Fruit fly (Drosophila melanogaster) whole organism, embryonic: Measurements from ENCODE around the gene kkv.

Experiments used
- Antp ChIP-seq: fragments of 200-800 bp; sonication (Bioruptor generic); optimal IDR thresholded peaks from 3 replicates; lab custom pipeline; 2016; ENCODE audit warnings: missing biosample characterization, missing genetic modification characterization
- Atf6 ChIP-seq: fragments of 200-800 bp; sonication (Bioruptor generic); IDR thresholded peaks from 2 replicates; pipeline ENCODE4 v1.3.6; 2022; ENCODE audit warnings: missing biosample characterization, missing genetic modification characterization
- CG10209 ChIP-seq: fragments of 200-800 bp; sonication (Bioruptor generic); optimal IDR thresholded peaks from 3 replicates; lab custom pipeline; 2017; ENCODE audit warnings: missing biosample characterization, mild to moderate bottlenecking, missing genetic modification characterization, missing genetic modification reagents
- CG10431 ChIP-seq: fragments of 200-800 bp; sonication (Bioruptor generic); optimal IDR thresholded peaks from 3 replicates; lab custom pipeline; 2018; ENCODE audit warnings: missing biosample characterization, mild to moderate bottlenecking, missing genetic modification characterization
- CG11695 ChIP-seq: fragments of 200-800 bp; sonication (Bioruptor generic); IDR thresholded peaks from 3 replicates; pipeline ENCODE4 v1.3.6; 2022; ENCODE audit warnings: missing biosample characterization, missing genetic modification characterization
- CG11723 ChIP-seq: fragments of 200-800 bp; sonication (Bioruptor generic); optimal IDR thresholded peaks from 2 replicates; lab custom pipeline; 2017; ENCODE audit warnings: missing biosample characterization, mild to moderate bottlenecking, missing genetic modification characterization
- CG14667 ChIP-seq: fragments of 200-800 bp; sonication (Bioruptor generic); IDR thresholded peaks from 2 replicates; pipeline ENCODE4 v1.3.6; 2022; ENCODE audit warnings: missing biosample characterization, missing genetic modification characterization
- CG15601 ChIP-seq: fragments of 200-800 bp; sonication (Bioruptor generic); optimal IDR thresholded peaks from 3 replicates; lab custom pipeline; 2019; ENCODE audit warnings: missing biosample characterization, mild to moderate bottlenecking, missing genetic modification characterization, moderate library complexity
- CG1602 ChIP-seq: fragments of 200-800 bp; sonication (Bioruptor generic); optimal IDR thresholded peaks from 3 replicates; lab custom pipeline; 2016; ENCODE audit warnings: missing biosample characterization, missing genetic modification characterization
- CG31441 ChIP-seq: fragments of 200-800 bp; sonication (Bioruptor generic); IDR thresholded peaks from 2 replicates; pipeline ENCODE4 v1.3.6; 2022; ENCODE audit warnings: missing biosample characterization, missing genetic modification characterization
- CG3281 ChIP-seq: fragments of 200-800 bp; sonication (Bioruptor generic); optimal IDR thresholded peaks from 3 replicates; lab custom pipeline; 2017; ENCODE audit warnings: missing biosample characterization, mild to moderate bottlenecking, missing genetic modification characterization
- CG34422 ChIP-seq: fragments of 200-800 bp; sonication (Bioruptor generic); IDR thresholded peaks from 3 replicates; pipeline ENCODE4 v1.3.6; 2022; ENCODE audit warnings: missing biosample characterization, missing genetic modification characterization
- CG4360 ChIP-seq: fragments of 200-800 bp; sonication (Bioruptor generic); IDR thresholded peaks from 2 replicates; pipeline ENCODE4 v1.3.6; 2022; ENCODE audit warnings: missing biosample characterization, missing genetic modification characterization
- CG4707 ChIP-seq: fragments of 200-800 bp; sonication (Bioruptor generic); optimal IDR thresholded peaks from 2 replicates; lab custom pipeline; 2018; ENCODE audit warnings: missing biosample characterization, mild to moderate bottlenecking, missing genetic modification characterization, moderate library complexity
- CG6654 ChIP-seq: fragments of 200-800 bp; sonication (Bioruptor generic); optimal IDR thresholded peaks from 2 replicates; lab custom pipeline; 2017; ENCODE audit warnings: missing biosample characterization, mild to moderate bottlenecking, missing genetic modification characterization
- CG6683 ChIP-seq: fragments of 200-800 bp; sonication (Bioruptor generic); optimal IDR thresholded peaks from 2 replicates; lab custom pipeline; 2017; ENCODE audit warnings: missing biosample characterization, mild to moderate bottlenecking, missing genetic modification characterization, missing genetic modification reagents
- CG6854 ChIP-seq: fragments of 200-800 bp; sonication (Bioruptor generic); optimal IDR thresholded peaks from 3 replicates; lab custom pipeline; 2017; ENCODE audit warnings: missing biosample characterization, mild to moderate bottlenecking, missing genetic modification characterization
- CG7963 ChIP-seq: fragments of 200-800 bp; sonication (Bioruptor generic); IDR thresholded peaks from 3 replicates; pipeline ENCODE4 v1.3.6; 2022; ENCODE audit warnings: missing biosample characterization, missing genetic modification characterization; ENCODE audit not compliant: partially characterized antibody
- CG8478 ChIP-seq: fragments of >200 bp; optimal IDR thresholded peaks from 2 replicates; lab custom pipeline; 2018
- CG8765 ChIP-seq: fragments of 200-800 bp; sonication (Bioruptor generic); IDR thresholded peaks from 2 replicates; pipeline ENCODE4 v1.3.6; 2022; ENCODE audit warnings: missing biosample characterization, missing genetic modification characterization
- CG9609 ChIP-seq: fragments of 200-800 bp; sonication (Bioruptor generic); optimal IDR thresholded peaks from 3 replicates; lab custom pipeline; 2016; ENCODE audit warnings: missing biosample characterization, missing genetic modification characterization
- CrebB ChIP-seq: fragments of 200-800 bp; sonication (Bioruptor generic); optimal IDR thresholded peaks from 3 replicates; lab custom pipeline; 2018; ENCODE audit warnings: missing biosample characterization, mild to moderate bottlenecking, missing genetic modification characterization
- Doc3 ChIP-seq: fragments of 200-800 bp; sonication (Bioruptor generic); IDR thresholded peaks from 3 replicates; pipeline ENCODE4 v1.3.6; 2022; ENCODE audit warnings: missing biosample characterization, missing genetic modification characterization; ENCODE audit not compliant: partially characterized antibody
- Ets97D ChIP-seq: fragments of 200-800 bp; sonication (Bioruptor generic); optimal IDR thresholded peaks from 3 replicates; lab custom pipeline; 2016; ENCODE audit warnings: missing biosample characterization, missing genetic modification characterization
- HLHmδ ChIP-seq: fragments of 200-800 bp; sonication (Bioruptor generic); optimal IDR thresholded peaks from 2 replicates; lab custom pipeline; 2018; ENCODE audit warnings: missing biosample characterization, mild to moderate bottlenecking, missing genetic modification characterization, moderate library complexity
- Hmr ChIP-seq: fragments of 200-800 bp; sonication (Bioruptor generic); optimal IDR thresholded peaks from 3 replicates; lab custom pipeline; 2017; ENCODE audit warnings: mild to moderate bottlenecking, missing biosample characterization, missing genetic modification reagents, missing genetic modification characterization
- Lim3 ChIP-seq: fragments of 200-800 bp; sonication (Bioruptor generic); IDR thresholded peaks from 2 replicates; pipeline ENCODE4 v1.3.6; 2022; ENCODE audit warnings: missing biosample characterization, missing genetic modification characterization
- MBD-R2 ChIP-seq: fragments of 200-800 bp; sonication (Bioruptor generic); IDR thresholded peaks from 2 replicates; pipeline ENCODE4 v1.3.6; 2022; ENCODE audit warnings: missing biosample characterization, missing genetic modification characterization
- Mad ChIP-seq: fragments of 200-800 bp; sonication (Bioruptor generic); optimal IDR thresholded peaks from 2 replicates; lab custom pipeline; 2016; ENCODE audit warnings: missing biosample characterization, missing genetic modification characterization
- Side ChIP-seq: fragments of 200-800 bp; sonication (Bioruptor generic); optimal IDR thresholded peaks from 2 replicates; lab custom pipeline; 2016; ENCODE audit warnings: missing biosample characterization, missing genetic modification characterization
- Spps ChIP-seq: fragments of 200-800 bp; sonication (Bioruptor generic); optimal IDR thresholded peaks from 2 replicates; lab custom pipeline; 2018; ENCODE audit warnings: missing biosample characterization, mild to moderate bottlenecking, missing genetic modification characterization
- Sry-δ ChIP-seq: fragments of 200-800 bp; sonication (Bioruptor generic); optimal IDR thresholded peaks from 2 replicates; lab custom pipeline; 2016; ENCODE audit warnings: missing biosample characterization, missing genetic modification characterization
- YL-1 ChIP-seq: fragments of 200-800 bp; sonication (Bioruptor generic); optimal IDR thresholded peaks from 3 replicates; lab custom pipeline; 2017; ENCODE audit warnings: missing biosample characterization, mild to moderate bottlenecking, missing genetic modification characterization
- chinmo ChIP-seq: fragments of 200-800 bp; sonication (Bioruptor generic); IDR thresholded peaks from 4 replicates; pipeline ENCODE4 v1.3.6; 2022; ENCODE audit warnings: missing biosample characterization, missing genetic modification characterization; ENCODE audit not compliant: partially characterized antibody
- chm ChIP-seq: fragments of 200-800 bp; sonication (Bioruptor generic); IDR thresholded peaks from 2 replicates; pipeline ENCODE4 v1.3.6; 2022; ENCODE audit warnings: missing biosample characterization, missing genetic modification characterization
- ci ChIP-seq: fragments of 200-800 bp; sonication (Bioruptor generic); IDR thresholded peaks from 3 replicates; pipeline ENCODE4 v1.3.6; 2022; ENCODE audit warnings: missing biosample characterization, missing genetic modification characterization
- da ChIP-seq: fragments of 200-800 bp; sonication (Bioruptor generic); optimal IDR thresholded peaks from 2 replicates; lab custom pipeline; 2016; ENCODE audit warnings: missing biosample characterization, missing genetic modification characterization
- dan ChIP-seq: fragments of 200-800 bp; sonication (Bioruptor generic); IDR thresholded peaks from 2 replicates; pipeline ENCODE4 v1.3.6; 2022; ENCODE audit warnings: missing biosample characterization, missing genetic modification characterization
- dati ChIP-seq: fragments of 200-800 bp; sonication (Bioruptor generic); IDR thresholded peaks from 2 replicates; pipeline ENCODE4 v1.3.6; 2022; ENCODE audit warnings: missing biosample characterization, missing genetic modification characterization
- dm ChIP-seq: fragments of 200-800 bp; sonication (Bioruptor generic); optimal IDR thresholded peaks from 3 replicates; lab custom pipeline; 2016; ENCODE audit warnings: missing biosample characterization, missing genetic modification characterization
- en ChIP-seq: fragments of 200-800 bp; sonication (Bioruptor generic); optimal IDR thresholded peaks from 2 replicates; lab custom pipeline; 2016; ENCODE audit warnings: missing biosample characterization, missing genetic modification characterization
- jigr1 ChIP-seq: fragments of 200-800 bp; sonication (Bioruptor generic); IDR thresholded peaks from 3 replicates; pipeline ENCODE4 v1.3.6; 2022; ENCODE audit warnings: missing biosample characterization, missing genetic modification characterization
- jumu ChIP-seq: fragments of 200-800 bp; sonication (Bioruptor generic); optimal IDR thresholded peaks from 3 replicates; lab custom pipeline; 2016; ENCODE audit warnings: missing biosample characterization, missing genetic modification characterization
- knrl ChIP-seq: fragments of 200-800 bp; sonication (Bioruptor generic); IDR thresholded peaks from 3 replicates; pipeline ENCODE4 v1.3.6; 2022; ENCODE audit warnings: missing biosample characterization, missing genetic modification characterization; ENCODE audit not compliant: partially characterized antibody
- luna ChIP-seq: fragments of 200-800 bp; sonication (Bioruptor generic); optimal IDR thresholded peaks from 2 replicates; lab custom pipeline; 2016; ENCODE audit warnings: missing biosample characterization, missing genetic modification characterization
- odd ChIP-seq: fragments of 200-800 bp; sonication (Bioruptor generic); optimal IDR thresholded peaks from 2 replicates; lab custom pipeline; 2017; ENCODE audit warnings: missing biosample characterization, mild to moderate bottlenecking, missing genetic modification characterization
- pb ChIP-seq: fragments of 200-800 bp; sonication (Bioruptor generic); optimal IDR thresholded peaks from 3 replicates; lab custom pipeline; 2016; ENCODE audit warnings: missing biosample characterization, missing genetic modification characterization
- peb ChIP-seq: fragments of 200-800 bp; sonication (Bioruptor generic); IDR thresholded peaks from 2 replicates; pipeline ENCODE4 v1.3.6; 2022; ENCODE audit warnings: missing biosample characterization, missing genetic modification characterization
- slbo ChIP-seq: fragments of 200-800 bp; sonication (Bioruptor generic); IDR thresholded peaks from 2 replicates; pipeline ENCODE4 v1.3.6; 2022; ENCODE audit warnings: missing biosample characterization, missing genetic modification characterization
- tap ChIP-seq: fragments of 200-800 bp; optimal IDR thresholded peaks from 3 replicates; lab custom pipeline; 2019; ENCODE audit warnings: missing biosample characterization, mild to moderate bottlenecking, missing genetic modification characterization, moderate library complexity
- wek ChIP-seq: fragments of 200-800 bp; sonication (Bioruptor generic); optimal IDR thresholded peaks from 3 replicates; lab custom pipeline; 2018; ENCODE audit warnings: missing biosample characterization, mild to moderate bottlenecking, missing genetic modification characterization, moderate library complexity

Gene kkv

DNA sequence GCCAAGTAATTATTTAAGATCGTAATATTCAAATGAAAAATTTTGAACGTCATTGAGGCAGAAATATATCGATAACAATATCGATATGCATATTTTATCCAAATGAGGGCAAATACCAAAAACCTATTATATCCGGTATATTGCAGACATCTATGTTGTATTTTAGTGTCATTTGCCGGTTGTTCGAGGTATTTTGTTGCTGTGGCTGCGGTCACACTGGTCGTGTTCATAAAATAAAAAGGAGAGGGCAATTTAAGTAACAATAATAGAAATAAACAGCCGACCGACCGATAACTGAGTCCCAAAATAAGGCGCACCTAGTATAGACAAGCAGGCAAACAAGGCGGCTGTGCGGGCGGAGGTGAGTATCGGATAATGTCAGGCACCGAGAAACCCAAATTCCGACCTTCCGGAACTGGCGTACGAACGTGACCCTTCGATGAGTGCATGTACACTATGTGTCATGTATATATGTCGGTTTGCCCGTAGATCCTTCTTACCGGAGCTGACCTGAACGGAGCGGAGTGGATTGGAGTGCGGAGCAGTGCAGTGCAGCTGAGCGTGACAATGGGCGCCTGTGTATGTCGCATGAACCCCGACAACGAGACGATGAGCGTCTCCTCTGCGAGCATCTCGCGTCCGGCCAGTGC lies 1.2 kb upstream of the kkv start, which contains the start of gene CG1172 (continued):
- TF ChIP-seq CG3281 (GFP tag; lab: Kevin White, UChicago) (peak; percentile 21), chm (GFP tag; lab: Robert Waterston, UW) (no peak), CG11695 (GFP tag; lab: Robert Waterston, UW) (peak; percentile 91), wek (no peak), jumu (GFP tag; lab: Kevin White, UChicago) (no peak), CG1602 (GFP tag; lab: Kevin White, UChicago) (no peak), CG7963 (peak; percentile 50; the same call in 1 of the 3 replicates), ci (GFP tag; lab: Robert Waterston, UW) (peak; percentile 54; the same call in 2 of the 3 replicates), CG31441 (GFP tag; lab: Robert Waterston, UW) (no peak; the same call in 1 of the 2 replicates), tap (no peak), dati (GFP tag; lab: Robert Waterston, UW) (no peak), CG10209 (GFP tag; lab: Kevin White, UChicago) (no peak), Mad (no peak), Hmr (GFP tag; lab: Kevin White, UChicago) (peak; percentile 72), Side (GFP tag; lab: Kevin White, UChicago) (no peak), knrl (peak; percentile 71), CG8765 (GFP tag; lab: Robert Waterston, UW) (no peak), Lim3 (GFP tag; lab: Robert Waterston, UW) (no peak), pb (GFP tag; lab: Kevin White, UChicago) (no peak), Antp (GFP tag; lab: Kevin White, UChicago) (no peak), dan (GFP tag; lab: Robert Waterston, UW) (no peak), CG14667 (GFP tag; lab: Robert Waterston, UW) (no peak), CG10431 (GFP tag; lab: Kevin White, UChicago) (peak; percentile 27), dm (GFP tag; lab: Kevin White, UChicago) (peak; percentile 6), CG4360 (GFP tag; lab: Robert Waterston, UW) (no peak), da (no peak), odd (GFP tag; lab: Kevin White, UChicago) (no peak), CG34422 (GFP tag; lab: Robert Waterston, UW) (no peak; the same call in 2 of the 3 replicates), Atf6 (no peak), jigr1 (GFP tag; lab: Robert Waterston, UW) (no peak), Doc3 (peak; percentile 66), peb (GFP tag; lab: Robert Waterston, UW) (no peak), CG6654 (GFP tag; lab: Kevin White, UChicago) (no peak), slbo (GFP tag; lab: Robert Waterston, UW) (no peak), en (GFP tag; lab: Kevin White, UChicago) (no peak), CG4707 (no peak), Spps (tag; lab: Kevin White, UChicago) (no peak), CG9609 (GFP tag; lab: Kevin White, UChicago) (no peak), chinmo (GFP tag; lab: Robert Waterston, UW) (0 out of 4 replicates have a peak, but pooled peaks have one; percentile 48), CG6854 (GFP tag; lab: Kevin White, UChicago) (no peak), CG15601 (tag; lab: Kevin White, UChicago) (peak; percentile 41), Ets97D (GFP tag; lab: Kevin White, UChicago) (peak; percentile 93), MBD-R2 (GFP tag; lab: Robert Waterston, UW) (peak; percentile 59), CG11723 (GFP tag; lab: Kevin White, UChicago) (no peak), YL-1 (peak; percentile 77), luna (GFP tag; lab: Kevin White, UChicago) (no peak), HLHmδ (no peak), Sry-δ (GFP tag; lab: Kevin White, UChicago) (peak; percentile 70), CrebB (tag; lab: Kevin White, UChicago) (peak; percentile 21), CG8478 (lab: Kevin White, UChicago) (no peak), CG6683 (GFP tag; lab: Kevin White, UChicago) (no peak)
